Fruit fly (Drosophila melanogaster) S2 (cell line): ENCODE results near the gene CG31910.

Source experiments
- CG8478 ChIP-seq: fragments of >200 bp; optimal IDR thresholded peaks from 2 replicates; lab custom pipeline; 2018
- CTCF ChIP-seq, 2 experiments: fragments of >200 bp; optimal IDR thresholded peaks; 2 replicates each; lab custom pipeline; 2018

- TF ChIP-seq CG8478 (lab: Kevin White, UChicago) (no peak), CTCF (optimal IDR thresholded peaks at IDR 0.05; lab: Kevin White, UChicago) (no peak)
Observed at dm6 chr2L:6789358-6789757, 43.9 kb upstream of the CG31910 start.
